Worm (Caenorhabditis elegans): ENCODE measurements around the gene ubh-2.

The ubh-2 gene

ce11 chrV:6551707-6552390 is 42.2 kb upstream of the ubh-2 start, which contains the start of gene twk-10 (continued):
- TF ChIP-seq nhr-11 (tag; optimal IDR thresholded peaks at IDR 0.05) (no peak), gei-8 (GFP tag; optimal IDR thresholded peaks at IDR 0.05) (no peak), tag-97 (GFP tag; IDR thresholded peaks at IDR 0.05) (no peak), F10B5.3 (tag; optimal IDR thresholded peaks at IDR 0.05) (no peak), ceh-32 (tag; optimal IDR thresholded peaks at IDR 0.05; ENCODE audit: poor library complexity) (no peak), arid-1 (GFP tag; conservative IDR thresholded peaks at IDR 0.05) (peak; percentile 64; the same call in 1 of the 2 replicates), nhr-111 (GFP tag; optimal IDR thresholded peaks at IDR 0.05) (peak; percentile 21), lin-13 (GFP tag; optimal IDR thresholded peaks at IDR 0.05) (no peak), nhr-237 (tag; optimal IDR thresholded peaks at IDR 0.05) (no peak), nhr-102 (tag; optimal IDR thresholded peaks at IDR 0.05) (no peak), unc-39 (tag; optimal IDR thresholded peaks at IDR 0.05) (no peak), mdt-29 (GFP tag; IDR thresholded peaks at IDR 0.05) (peak; percentile 64; the same call in 1 of the 2 replicates), dpl-1 (GFP tag; optimal IDR thresholded peaks at IDR 0.05) (no peak), mep-1 (tag; optimal IDR thresholded peaks at IDR 0.05) (no peak), mxl-3 (GFP tag; optimal IDR thresholded peaks at IDR 0.05) (no peak), R02D3.7 (tag; optimal IDR thresholded peaks at IDR 0.05) (no peak), zip-11 (GFP tag; IDR thresholded peaks at IDR 0.05) (no peak), egl-43 (GFP tag; IDR thresholded peaks at IDR 0.05) (no peak; the same call in 1 of the 2 replicates), ctbp-1 (GFP tag; IDR thresholded peaks at IDR 0.05) (0 out of 2 replicates have a peak, but pooled peaks have one; percentile 27), unc-130 (GFP tag; optimal IDR thresholded peaks at IDR 0.05) (peak; percentile 21), attf-4 (tag; optimal IDR thresholded peaks at IDR 0.05) (no peak), Y5F2A.4 (GFP tag; optimal IDR thresholded peaks at IDR 0.05) (no peak), hmg-1.1 (GFP tag; IDR thresholded peaks at IDR 0.05) (peak; percentile 41; the same call in 1 of the 2 replicates), lim-7 (GFP tag; IDR thresholded peaks at IDR 0.05) (peak; percentile 86), vab-7 (GFP tag; IDR thresholded peaks at IDR 0.05) (peak; percentile 78), tra-1 (GFP tag; IDR thresholded peaks at IDR 0.05) (peak; percentile 83), duxl-1 (tag; optimal IDR thresholded peaks at IDR 0.05; ENCODE audit: poor library complexity) (peak; percentile 21), dmd-6 (GFP tag; IDR thresholded peaks at IDR 0.05) (peak; percentile 60), nhr-76 (tag; optimal IDR thresholded peaks at IDR 0.05) (no peak), cey-2 (tag; optimal IDR thresholded peaks at IDR 0.05; ENCODE audit: borderline replicate concordance, insufficient read depth) (no peak), nhr-42 (GFP tag; IDR thresholded peaks at IDR 0.05) (no peak), saeg-2 (GFP tag; IDR thresholded peaks at IDR 0.05) (no peak), nhr-48 (tag; optimal IDR thresholded peaks at IDR 0.05) (no peak), aly-2 (tag; optimal IDR thresholded peaks at IDR 0.05) (no peak), zag-1 (tag; optimal IDR thresholded peaks at IDR 0.05) (no peak), madf-9 (GFP tag; conservative IDR thresholded peaks at IDR 0.05) (peak; percentile 75; the same call in 1 of the 2 replicates), snpc-4 (tag; optimal IDR thresholded peaks at IDR 0.05) (no peak), php-3 (GFP tag; IDR thresholded peaks at IDR 0.05) (no peak), egl-27 (tag; optimal IDR thresholded peaks at IDR 0.05) (no peak), ces-1 (GFP tag; optimal IDR thresholded peaks at IDR 0.05) (no peak), set-16 (GFP tag; IDR thresholded peaks at IDR 0.05) (no peak), spr-3 (GFP tag; optimal IDR thresholded peaks at IDR 0.05) (no peak), spr-1 (tag; optimal IDR thresholded peaks at IDR 0.05) (no peak), ztf-11 (tag; optimal IDR thresholded peaks at IDR 0.05) (no peak), F37D6.2 (tag; optimal IDR thresholded peaks at IDR 0.05) (no peak), hif-1 (tag; optimal IDR thresholded peaks at IDR 0.05) (no peak), dmd-8 (GFP tag; IDR thresholded peaks at IDR 0.05) (peak; percentile 76; the same call in 1 of the 2 replicates), ZK337.2 (GFP tag; IDR thresholded peaks at IDR 0.05) (peak; percentile 70; the same call in 1 of the 2 replicates), ceh-20 (GFP tag; IDR thresholded peaks at IDR 0.05) (no peak), T26A8.4 (GFP tag; IDR thresholded peaks at IDR 0.05) (peak; percentile 52; the same call in 1 of the 2 replicates)
